Worm (Caenorhabditis elegans) whole organism, L4 larva: ENCODE data around the gene dod-17.
A peak's percentile ranks its signal among the peaks of the same experiment; 100 is the strongest.

Source experiments
- F10B5.3 ChIP-seq: sonication (generic microtip); optimal IDR thresholded peaks from 2 replicates; lab custom pipeline; 2016; ENCODE audit warnings: mild to moderate bottlenecking, missing genetic modification characterization, missing compliant biosample characterization
- R02D3.7 ChIP-seq: fragments of 150-350 bp; sonication (generic microtip); optimal IDR thresholded peaks from 3 replicates; lab custom pipeline; 2014; ENCODE audit warnings: missing biosample characterization, missing genetic modification characterization
- T20F7.1 ChIP-seq: fragments of 200-800 bp; sonication (Bioruptor generic); optimal IDR thresholded peaks from 2 replicates; lab custom pipeline; 2018; ENCODE audit warnings: mild to moderate bottlenecking, missing genetic modification characterization, missing compliant biosample characterization
- T26A8.4 ChIP-seq: fragments of 200-800 bp; sonication (Bioruptor generic); IDR thresholded peaks from 2 replicates; pipeline ENCODE4 v1.3.6; 2022; ENCODE audit warnings: missing genetic modification characterization, missing compliant biosample characterization
- ZK546.5 ChIP-seq, 2 experiments: sonication (generic microtip); optimal IDR thresholded peaks; 2 replicates each; lab custom pipeline; 2017; ENCODE audit warnings: missing biosample characterization in 2 of 2, missing genetic modification characterization in 2 of 2
- aly-2 ChIP-seq: sonication (generic microtip); optimal IDR thresholded peaks from 2 replicates; lab custom pipeline; 2018; ENCODE audit warnings: missing biosample characterization, missing genetic modification characterization
- ama-1 ChIP-seq: fragments of 150-350 bp; optimal IDR thresholded peaks from 2 replicates; lab custom pipeline; 2014; ENCODE audit warnings: inconsistent platforms, mixed read lengths
- arid-1 ChIP-seq: fragments of 200-800 bp; sonication (Bioruptor generic); conservative IDR thresholded peaks from 2 replicates; pipeline ENCODE4 v1.3.6; 2022; ENCODE audit warnings: missing genetic modification reagents, missing genetic modification characterization, missing compliant biosample characterization
- ceh-32 ChIP-seq: sonication (generic microtip); optimal IDR thresholded peaks from 2 replicates; lab custom pipeline; 2016; ENCODE audit warnings: mild to moderate bottlenecking, missing genetic modification characterization, missing compliant biosample characterization; ENCODE audit not compliant: poor library complexity
- ceh-62 ChIP-seq: sonication (generic microtip); optimal IDR thresholded peaks from 2 replicates; lab custom pipeline; 2017; ENCODE audit warnings: missing biosample characterization, missing genetic modification characterization
- ces-1 ChIP-seq: fragments of 150-350 bp; sonication (generic microtip); optimal IDR thresholded peaks from 4 replicates; lab custom pipeline; 2014; ENCODE audit warnings: missing biosample characterization, missing genetic modification reagents, missing genetic modification characterization
- ctbp-1 ChIP-seq: fragments of 200-800 bp; sonication (Bioruptor generic); IDR thresholded peaks from 2 replicates; pipeline ENCODE4 v1.3.6; 2022; ENCODE audit warnings: missing genetic modification reagents, missing genetic modification characterization, missing compliant biosample characterization
- daf-16 ChIP-seq, 3 experiments: sonication (generic microtip); optimal IDR thresholded peaks; 2 replicates each; lab custom pipeline; 2016 to 2017; ENCODE audit warnings: missing genetic modification characterization in 3 of 3, missing genetic modification reagents in 3 of 3, mild to moderate bottlenecking in 2 of 3, missing compliant biosample characterization in 2 of 3, missing biosample characterization in 1 of 3, moderate library complexity in 1 of 3
- daf-19 ChIP-seq: fragments of 200-800 bp; sonication (Bioruptor generic); conservative IDR thresholded peaks from 2 replicates; pipeline ENCODE4 v1.3.6; 2022; ENCODE audit warnings: missing genetic modification characterization, missing compliant biosample characterization
- daf-8 ChIP-seq: fragments of 200-800 bp; sonication (Bioruptor generic); IDR thresholded peaks from 2 replicates; pipeline ENCODE4 v1.3.6; 2022; ENCODE audit warnings: missing genetic modification characterization, missing compliant biosample characterization
- dmd-6 ChIP-seq: fragments of 200-800 bp; sonication (Bioruptor generic); IDR thresholded peaks from 2 replicates; pipeline ENCODE4 v1.3.6; 2022; ENCODE audit warnings: missing genetic modification reagents, missing genetic modification characterization, missing compliant biosample characterization
- dpl-1 ChIP-seq: fragments of 150-350 bp; optimal IDR thresholded peaks from 2 replicates; lab custom pipeline; 2014; ENCODE audit warnings: missing biosample characterization, missing genetic modification reagents, missing genetic modification characterization
- egl-43 ChIP-seq: fragments of 200-800 bp; sonication (Bioruptor generic); IDR thresholded peaks from 2 replicates; pipeline ENCODE4 v1.3.6; 2022; ENCODE audit warnings: missing genetic modification reagents, missing genetic modification characterization, missing compliant biosample characterization
- hif-1 ChIP-seq, 2 experiments: sonication (generic microtip); optimal IDR thresholded peaks; 2 replicates each; lab custom pipeline; 2016 to 2017; ENCODE audit warnings: missing compliant biosample characterization in 2 of 2, missing genetic modification characterization in 2 of 2, missing genetic modification reagents in 2 of 2, missing genotype in 2 of 2, mild to moderate bottlenecking in 1 of 2
- hlh-11 ChIP-seq: fragments of 200-800 bp; sonication (Bioruptor generic); optimal IDR thresholded peaks from 2 replicates; lab custom pipeline; 2018; ENCODE audit warnings: mild to moderate bottlenecking, missing genetic modification characterization, missing compliant biosample characterization
- hmg-1.1 ChIP-seq: fragments of 200-800 bp; sonication (Bioruptor generic); IDR thresholded peaks from 2 replicates; pipeline ENCODE4 v1.3.6; 2022; ENCODE audit warnings: missing genetic modification reagents, missing genetic modification characterization, missing compliant biosample characterization
- lin-13 ChIP-seq: fragments of 150-350 bp; optimal IDR thresholded peaks from 2 replicates; lab custom pipeline; 2014; ENCODE audit warnings: missing biosample characterization, missing genetic modification reagents, missing genetic modification characterization
- madf-9 ChIP-seq: fragments of 200-800 bp; sonication (Bioruptor generic); conservative IDR thresholded peaks from 2 replicates; pipeline ENCODE4 v1.3.6; 2022; ENCODE audit warnings: missing genetic modification reagents, missing genetic modification characterization, missing compliant biosample characterization
- mdt-29 ChIP-seq: fragments of 200-800 bp; sonication (Bioruptor generic); IDR thresholded peaks from 2 replicates; pipeline ENCODE4 v1.3.6; 2022; ENCODE audit warnings: missing genetic modification reagents, missing genetic modification characterization, missing compliant biosample characterization
- mxl-3 ChIP-seq: fragments of 200-800 bp; sonication (Bioruptor generic); optimal IDR thresholded peaks from 2 replicates; lab custom pipeline; 2018; ENCODE audit warnings: mild to moderate bottlenecking, missing genetic modification characterization, missing compliant biosample characterization
- nhr-11 ChIP-seq: fragments of 150-350 bp; optimal IDR thresholded peaks from 2 replicates; lab custom pipeline; 2014; ENCODE audit warnings: missing biosample characterization, missing genetic modification characterization
- nhr-237 ChIP-seq: sonication (generic microtip); optimal IDR thresholded peaks from 2 replicates; lab custom pipeline; 2017; ENCODE audit warnings: missing biosample characterization, missing genetic modification characterization
- nhr-28 ChIP-seq: fragments of 150-350 bp; optimal IDR thresholded peaks from 2 replicates; lab custom pipeline; 2014; ENCODE audit warnings: missing biosample characterization, missing genetic modification characterization
- nhr-42 ChIP-seq: fragments of 200-800 bp; sonication (Bioruptor generic); IDR thresholded peaks from 2 replicates; pipeline ENCODE4 v1.3.6; 2022; ENCODE audit warnings: missing genetic modification characterization, missing compliant biosample characterization
- nhr-76 ChIP-seq: fragments of 150-350 bp; optimal IDR thresholded peaks from 2 replicates; lab custom pipeline; 2014; ENCODE audit warnings: missing biosample characterization, missing genetic modification characterization
- nhr-77 ChIP-seq: fragments of 150-350 bp; optimal IDR thresholded peaks from 2 replicates; lab custom pipeline; 2014; ENCODE audit warnings: missing biosample characterization, missing genetic modification characterization
- php-3 ChIP-seq: fragments of 200-800 bp; sonication (Bioruptor generic); IDR thresholded peaks from 2 replicates; pipeline ENCODE4 v1.3.6; 2022; ENCODE audit warnings: missing genetic modification reagents, missing genetic modification characterization, missing compliant biosample characterization
- pqm-1 ChIP-seq: sonication (generic microtip); optimal IDR thresholded peaks from 2 replicates; lab custom pipeline; 2017; ENCODE audit warnings: missing biosample characterization, missing genetic modification characterization
- rbr-2 ChIP-seq: sonication (generic microtip); optimal IDR thresholded peaks from 2 replicates; lab custom pipeline; 2016; ENCODE audit warnings: missing genotype, missing genetic modification characterization, missing compliant biosample characterization
- saeg-2 ChIP-seq: fragments of 200-800 bp; sonication (Bioruptor generic); IDR thresholded peaks from 2 replicates; pipeline ENCODE4 v1.3.6; 2022; ENCODE audit warnings: missing genetic modification reagents, missing genetic modification characterization, missing compliant biosample characterization
- skn-1 ChIP-seq: fragments of 150-350 bp; optimal IDR thresholded peaks from 2 replicates; lab custom pipeline; 2014; ENCODE audit warnings: missing biosample characterization, missing genetic modification characterization
- spr-1 ChIP-seq: sonication (generic microtip); optimal IDR thresholded peaks from 2 replicates; lab custom pipeline; 2016; ENCODE audit warnings: mild to moderate bottlenecking, missing genetic modification characterization, missing compliant biosample characterization
- spr-3 ChIP-seq: fragments of 200-800 bp; sonication (Bioruptor generic); optimal IDR thresholded peaks from 2 replicates; lab custom pipeline; 2018; ENCODE audit warnings: mild to moderate bottlenecking, missing genetic modification characterization, missing compliant biosample characterization
- tag-97 ChIP-seq: fragments of 200-800 bp; sonication (Bioruptor generic); IDR thresholded peaks from 2 replicates; pipeline ENCODE4 v1.3.6; 2022; ENCODE audit warnings: missing genetic modification characterization, missing compliant biosample characterization
- vab-7 ChIP-seq: fragments of 200-800 bp; sonication (Bioruptor generic); IDR thresholded peaks from 2 replicates; pipeline ENCODE4 v1.3.6; 2022; ENCODE audit warnings: missing genetic modification reagents, missing genetic modification characterization, missing compliant biosample characterization
- zag-1 ChIP-seq: fragments of 150-350 bp; optimal IDR thresholded peaks from 2 replicates; lab custom pipeline; 2014; ENCODE audit warnings: missing biosample characterization, missing genetic modification characterization
- zfp-2 ChIP-seq: sonication (generic microtip); optimal IDR thresholded peaks from 2 replicates; lab custom pipeline; 2016; ENCODE audit warnings: mild to moderate bottlenecking, missing genetic modification characterization, missing compliant biosample characterization
- zfp-3 ChIP-seq: fragments of 200-800 bp; sonication (Bioruptor generic); conservative IDR thresholded peaks from 2 replicates; pipeline ENCODE4 v1.3.6; 2022; ENCODE audit warnings: missing genetic modification reagents, missing genetic modification characterization, missing compliant biosample characterization
- ztf-7 ChIP-seq: fragments of 150-350 bp; optimal IDR thresholded peaks from 2 replicates; lab custom pipeline; 2014; ENCODE audit warnings: missing biosample characterization, missing genetic modification characterization

The dod-17 gene

DNA sequence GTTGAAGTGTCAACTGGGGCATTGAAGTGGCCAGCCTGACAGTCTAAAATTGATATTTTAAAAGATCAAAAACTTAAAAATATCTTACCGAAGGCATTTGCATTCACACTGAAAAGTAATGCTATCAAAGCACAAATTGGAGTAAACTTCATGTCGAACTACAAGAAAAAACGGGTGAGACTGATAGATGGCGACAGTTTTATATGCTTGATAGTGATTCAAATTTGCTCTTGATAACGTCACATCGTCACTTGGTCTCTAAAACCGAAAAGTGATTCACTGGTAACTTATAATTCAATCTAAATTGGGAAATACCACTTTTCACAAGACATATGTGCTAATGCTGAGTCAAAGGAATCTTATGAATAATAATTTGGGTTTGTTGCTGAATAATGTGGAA, 15.5 kb downstream of the dod-17 start, which contains the start of gene K10D11.5:
Gene K10D11.5 (minus strand): TSS at position 215 of the 400 bp plus-strand sequence.
- no peak for TF ChIP-seq ceh-62 (tag; lab: Kevin White, UChicago)
- no peak for TF ChIP-seq nhr-42 (GFP tag; lab: Robert Waterston, UW)
- no peak for TF ChIP-seq aly-2 (tag; lab: Kevin White, UChicago)
- TF ChIP-seq php-3, result peak; percentile 56; the same call in 1 of the 2 replicates
- peak; percentile 44 for TF ChIP-seq hlh-11
- TF ChIP-seq T26A8.4 (GFP tag; lab: Robert Waterston, UW), result no peak
- TF ChIP-seq nhr-28 (tag; lab: Kevin White, UChicago), result peak; percentile 75
- TF ChIP-seq daf-16 (GFP tag; optimal IDR thresholded peaks at IDR 0.05; lab: Kevin White, UChicago), result no peak
- peak; percentile 63 for TF ChIP-seq daf-16 (tag; optimal IDR thresholded peaks at IDR 0.05; lab: Kevin White, UChicago)
- TF ChIP-seq skn-1 (tag; lab: Kevin White, UChicago), result no peak
- TF ChIP-seq arid-1 (GFP tag; lab: Robert Waterston, UW), result no peak
- TF ChIP-seq egl-43, result no peak
- TF ChIP-seq ZK546.5 (tag; optimal IDR thresholded peaks at IDR 0.05; lab: Kevin White, UChicago), result no peak
- peak; percentile 31 for TF ChIP-seq nhr-77
- peak; percentile 78; the same call in 1 of the 2 replicates for TF ChIP-seq dmd-6 (GFP tag; lab: Robert Waterston, UW)
- no peak for TF ChIP-seq dpl-1
- TF ChIP-seq pqm-1 (tag; lab: Kevin White, UChicago), result peak; percentile 68
- no peak for TF ChIP-seq tag-97 (GFP tag; lab: Robert Waterston, UW)
- no peak for TF ChIP-seq mdt-29 (GFP tag; lab: Robert Waterston, UW)
- TF ChIP-seq ces-1 (GFP tag; lab: Kevin White, UChicago), result no peak
- TF ChIP-seq daf-8, result no peak
- no peak for TF ChIP-seq ama-1 (lab: Kevin White, UChicago)
- no peak for TF ChIP-seq zfp-2 (tag; lab: Kevin White, UChicago)
- TF ChIP-seq, all 104 proteins: peak for 7

DNA sequence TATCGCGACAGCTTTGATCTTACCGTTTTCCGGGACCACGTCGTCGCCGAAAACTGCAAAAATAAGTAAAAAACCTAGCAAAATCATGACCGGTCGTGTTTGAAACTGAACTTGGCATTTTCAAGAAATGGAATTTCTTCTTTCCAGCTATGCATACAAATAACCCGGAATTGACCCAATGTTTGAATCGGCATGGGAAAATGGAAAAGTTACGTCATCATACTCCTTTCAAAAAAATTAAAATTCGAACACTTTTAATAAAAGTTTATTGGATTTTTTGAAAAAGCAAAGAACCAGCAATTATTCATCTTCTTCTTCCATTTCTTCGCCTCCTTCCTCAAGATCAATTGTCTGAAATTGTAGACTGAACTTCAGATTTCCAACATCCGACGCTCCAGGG, 18.3 kb downstream of the dod-17 start, which contains the start of gene K10D11.4:
Gene K10D11.4 (minus strand): TSS at position 101 of the 400 bp plus-strand sequence.
- TF ChIP-seq F10B5.3, result no peak
- TF ChIP-seq vab-7, result no peak
- TF ChIP-seq spr-1, result no peak
- TF ChIP-seq R02D3.7 (tag; lab: Kevin White, UChicago), result no peak
- no peak for TF ChIP-seq spr-3 (GFP tag; lab: Kevin White, UChicago)
- no peak for TF ChIP-seq zfp-3 (GFP tag; lab: Robert Waterston, UW)
- no peak for TF ChIP-seq lin-13 (GFP tag; lab: Kevin White, UChicago)
- TF ChIP-seq daf-19, result no peak
- TF ChIP-seq rbr-2, result no peak
- TF ChIP-seq nhr-76 (tag; lab: Kevin White, UChicago), result no peak
- TF ChIP-seq nhr-11 (tag; lab: Kevin White, UChicago), result no peak
- no peak for TF ChIP-seq ceh-62 (tag; lab: Kevin White, UChicago)
- TF ChIP-seq hif-1 (tag; optimal IDR thresholded peaks at IDR 0.05; lab: Kevin White, UChicago), result no peak
- no peak for TF ChIP-seq ctbp-1 (GFP tag; lab: Robert Waterston, UW)
- no peak for TF ChIP-seq hmg-1.1
- no peak for TF ChIP-seq madf-9
- no peak for TF ChIP-seq nhr-28 (tag; lab: Kevin White, UChicago)
- no peak for TF ChIP-seq ztf-7 (tag; lab: Kevin White, UChicago)
- TF ChIP-seq ama-1 (lab: Kevin White, UChicago), result no peak

DNA sequence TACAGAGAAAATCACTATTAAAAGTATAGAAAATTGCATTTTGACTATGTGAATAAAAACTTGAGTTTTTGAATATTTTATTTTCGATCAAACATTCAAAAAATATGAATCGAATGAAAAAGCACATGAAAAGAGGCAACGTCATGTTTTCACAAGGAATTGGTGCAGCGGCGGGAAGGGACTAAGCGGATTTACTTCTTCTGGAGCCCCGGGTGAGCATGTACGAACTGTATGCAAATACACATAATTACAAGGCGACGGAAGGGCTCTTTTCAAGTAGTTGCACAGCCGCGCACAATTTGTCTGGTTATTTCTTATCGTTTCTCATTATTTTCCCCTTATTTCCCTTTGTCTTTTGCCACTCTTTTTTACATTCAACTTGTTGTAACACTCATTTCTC, 19.8 kb downstream of the dod-17 start, which contains the start of gene K10D11.7:
Gene K10D11.7 (minus strand): TSS at position 101 of the 400 bp plus-strand sequence.
- no peak for TF ChIP-seq T20F7.1
- TF ChIP-seq nhr-237 (tag; lab: Kevin White, UChicago), result no peak
- no peak for TF ChIP-seq zag-1
- TF ChIP-seq dpl-1, result no peak
- TF ChIP-seq skn-1 (tag; lab: Kevin White, UChicago), result no peak
- TF ChIP-seq mxl-3 (GFP tag; lab: Kevin White, UChicago), result no peak
- TF ChIP-seq ceh-32 (tag; lab: Kevin White, UChicago), result no peak
- no peak for TF ChIP-seq spr-3 (GFP tag; lab: Kevin White, UChicago)
- no peak for TF ChIP-seq saeg-2
